Fruit fly (Drosophila melanogaster) whole organism: ENCODE data around the gene Hsp68.

Experiments used
- CG8478 ChIP-seq: fragments of >200 bp; optimal IDR thresholded peaks from 2 replicates; lab custom pipeline; 2018; ENCODE audit warnings: inconsistent platforms
- Dll ChIP-seq: fragments of >200 bp; optimal IDR thresholded peaks from 2 replicates; lab custom pipeline; 2017
- EcR ChIP-seq, 2 experiments: fragments of >200 bp; optimal IDR thresholded peaks; 2 replicates each; lab custom pipeline; 2017; ENCODE audit warnings: missing biosample characterization in 2 of 2, missing genetic modification characterization in 2 of 2, missing genetic modification reagents in 2 of 2
- pan ChIP-seq: fragments of >200 bp; optimal IDR thresholded peaks from 2 replicates; lab custom pipeline; 2017
- psq ChIP-seq: fragments of >200 bp; optimal IDR thresholded peaks from 2 replicates; lab custom pipeline; 2017
- usp ChIP-seq: fragments of >200 bp; optimal IDR thresholded peaks from 2 replicates; lab custom pipeline; 2017; ENCODE audit warnings: missing biosample characterization, missing genetic modification characterization, mixed read lengths

dm6 chr3R:24106059-24106631, 49.0 kb upstream of the Hsp68 start:
- TF ChIP-seq CG8478 (no peak), EcR (GFP tag; optimal IDR thresholded peaks at IDR 0.05; lab: Kevin White, UChicago) (no peak), pan (lab: Kevin White, UChicago) (no peak), psq (lab: Kevin White, UChicago) (no peak), usp (GFP tag; lab: Kevin White, UChicago) (no peak), Dll (lab: Kevin White, UChicago) (no peak)
